Worm (Caenorhabditis elegans): ENCODE results near the gene Y64G10A.1.
A peak's percentile ranks its signal among the peaks of the same experiment; 100 is the strongest.

The Y64G10A.1 gene

DNA sequence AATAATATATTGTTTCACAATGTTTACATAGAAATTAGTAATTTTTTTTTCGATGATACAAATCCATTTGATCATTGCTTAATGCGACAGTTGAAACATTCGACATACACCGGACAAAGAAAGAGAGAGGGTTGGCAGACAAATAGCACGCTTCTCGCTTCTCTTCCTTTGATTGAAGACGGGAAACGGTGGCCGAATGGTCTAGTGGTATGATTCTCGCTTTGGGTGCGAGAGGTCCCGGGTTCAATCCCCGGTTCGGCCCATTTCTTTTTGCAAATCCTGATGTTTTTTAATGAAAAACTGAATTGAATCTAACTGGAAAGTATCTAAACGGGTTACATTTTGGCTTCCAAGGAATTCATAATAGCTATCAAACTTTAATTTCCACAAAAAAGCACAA lies 14.0 kb downstream of the Y64G10A.1 start (continued):
- TF ChIP-seq daf-12 (tag; optimal IDR thresholded peaks at IDR 0.05) (no peak), ceh-28 (tag; optimal IDR thresholded peaks at IDR 0.05) (no peak), hif-1 (tag; optimal IDR thresholded peaks at IDR 0.05) (peak; percentile 52 to 86), fkh-10 (GFP tag; optimal IDR thresholded peaks at IDR 0.05) (no peak), arid-1 (GFP tag; conservative IDR thresholded peaks at IDR 0.05) (peak; percentile 91), T26A8.4 (GFP tag; IDR thresholded peaks at IDR 0.05) (no peak), unc-62 (GFP tag; optimal IDR thresholded peaks at IDR 0.05 in 1 of 2) (peak in 1 of 2 experiments; percentile 20), unc-62 (tag; optimal IDR thresholded peaks at IDR 0.05) (no peak), nhr-42 (GFP tag; IDR thresholded peaks at IDR 0.05) (peak; percentile 59; the same call in 1 of the 2 replicates), zfp-2 (tag; optimal IDR thresholded peaks at IDR 0.05) (no peak), lin-13 (GFP tag; optimal IDR thresholded peaks at IDR 0.05) (peak; percentile 56), nhr-76 (tag; optimal IDR thresholded peaks at IDR 0.05) (no peak), ces-1 (GFP tag; optimal IDR thresholded peaks at IDR 0.05) (no peak), nhr-41 (GFP tag; IDR thresholded peaks at IDR 0.05) (peak; percentile 69; the same call in 1 of the 2 replicates), nhr-10 (tag; optimal IDR thresholded peaks at IDR 0.05) (no peak), ceh-62 (tag; optimal IDR thresholded peaks at IDR 0.05) (no peak), T20F7.1 (GFP tag; optimal IDR thresholded peaks at IDR 0.05) (peak; percentile 28), ztf-7 (tag; optimal IDR thresholded peaks at IDR 0.05) (peak; percentile 76), dve-1 (tag; optimal IDR thresholded peaks at IDR 0.05; ENCODE audit: insufficient read depth) (no peak), skn-1 (tag; optimal IDR thresholded peaks at IDR 0.05) (no peak), Y105C5A.15 (GFP tag; IDR thresholded peaks at IDR 0.05) (peak; percentile 62; the same call in 1 of the 2 replicates), F26F4.8 (GFP tag; conservative IDR thresholded peaks at IDR 0.05) (no peak; the same call in 1 of the 2 replicates), cey-2 (tag; optimal IDR thresholded peaks at IDR 0.05; ENCODE audit: borderline replicate concordance, insufficient read depth) (no peak), hlh-11 (tag; optimal IDR thresholded peaks at IDR 0.05) (no peak), nhr-11 (tag; optimal IDR thresholded peaks at IDR 0.05) (no peak), aly-2 (tag; optimal IDR thresholded peaks at IDR 0.05) (no peak), daf-16 (GFP tag; optimal IDR thresholded peaks at IDR 0.05) (peak; percentile 45 to 56), daf-16 (tag; optimal IDR thresholded peaks at IDR 0.05) (peak; percentile 42), dmd-9 (GFP tag; IDR thresholded peaks at IDR 0.05) (peak; percentile 76), mdl-1 (tag; optimal IDR thresholded peaks at IDR 0.05) (peak in 1 of 2 experiments; percentile 15), nhr-25 (tag; optimal IDR thresholded peaks at IDR 0.05; ENCODE audit: borderline replicate concordance, insufficient read depth) (no peak), hlh-30 (tag; optimal IDR thresholded peaks at IDR 0.05; ENCODE audit: insufficient read depth) (no peak), madf-9 (GFP tag; conservative IDR thresholded peaks at IDR 0.05) (peak; percentile 86), ceh-44 (GFP tag; IDR thresholded peaks at IDR 0.05) (peak; percentile 84), lin-38 (GFP tag; IDR thresholded peaks at IDR 0.05) (peak; percentile 76), dpl-1 (GFP tag; optimal IDR thresholded peaks at IDR 0.05) (peak; percentile 21), lin-39 (tag; optimal IDR thresholded peaks at IDR 0.05) (no peak), sdz-12 (GFP tag; optimal IDR thresholded peaks at IDR 0.05) (peak; percentile 5), Y75B8A.6 (GFP tag; IDR thresholded peaks at IDR 0.05) (peak; percentile 83; the same call in 1 of the 2 replicates), dmd-8 (GFP tag; IDR thresholded peaks at IDR 0.05) (no peak; the same call in 1 of the 2 replicates), lin-29 (GFP tag; IDR thresholded peaks at IDR 0.05) (0 out of 2 replicates have a peak, but pooled peaks have one; percentile 16), dmd-6 (GFP tag; IDR thresholded peaks at IDR 0.05) (no peak), F10B5.3 (tag; optimal IDR thresholded peaks at IDR 0.05) (no peak), rbr-2 (tag; optimal IDR thresholded peaks at IDR 0.05) (peak; percentile 60), tra-1 (GFP tag; IDR thresholded peaks at IDR 0.05) (peak; percentile 74; the same call in 1 of the 2 replicates), zip-2 (tag; optimal IDR thresholded peaks at IDR 0.05) (peak; percentile 19), nhr-111 (GFP tag; optimal IDR thresholded peaks at IDR 0.05) (peak; percentile 33), saeg-2 (GFP tag; IDR thresholded peaks at IDR 0.05) (no peak), Y5F2A.4 (GFP tag; optimal IDR thresholded peaks at IDR 0.05) (peak; percentile 11), daf-8 (GFP tag; IDR thresholded peaks at IDR 0.05) (no peak), R02D3.7 (tag; optimal IDR thresholded peaks at IDR 0.05) (no peak)
